Fruit fly (Drosophila melanogaster) whole organism, embryonic: ENCODE results near the gene CG13893.

Source experiments
- Asciz ChIP-seq: fragments of 200-800 bp; sonication (Bioruptor generic); optimal IDR thresholded peaks from 2 replicates; lab custom pipeline; 2017; ENCODE audit warnings: missing biosample characterization, mild to moderate bottlenecking, missing genetic modification characterization, missing genetic modification reagents
- BtbVII ChIP-seq: fragments of 200-800 bp; sonication (Bioruptor generic); optimal IDR thresholded peaks from 3 replicates; lab custom pipeline; 2017; ENCODE audit warnings: missing biosample characterization, mild to moderate bottlenecking, missing genetic modification characterization
- CG10366 ChIP-seq: fragments of 200-800 bp; sonication (Bioruptor generic); IDR thresholded peaks from 2 replicates; pipeline ENCODE4 v1.3.6; 2022; ENCODE audit warnings: missing biosample characterization, missing genetic modification characterization
- CG11398 ChIP-seq: fragments of 200-800 bp; sonication (Bioruptor generic); optimal IDR thresholded peaks from 2 replicates; lab custom pipeline; 2016; ENCODE audit warnings: missing biosample characterization, missing genetic modification characterization
- CG14441 ChIP-seq: fragments of 200-800 bp; sonication (Bioruptor generic); IDR thresholded peaks from 2 replicates; pipeline ENCODE4 v1.3.6; 2022; ENCODE audit warnings: missing biosample characterization, missing genetic modification characterization
- CG14667 ChIP-seq: fragments of 200-800 bp; sonication (Bioruptor generic); IDR thresholded peaks from 2 replicates; pipeline ENCODE4 v1.3.6; 2022; ENCODE audit warnings: missing biosample characterization, missing genetic modification characterization
- CG15011 ChIP-seq: fragments of 200-800 bp; sonication (Bioruptor generic); optimal IDR thresholded peaks from 3 replicates; lab custom pipeline; 2018; ENCODE audit warnings: missing biosample characterization, mild to moderate bottlenecking, missing genetic modification characterization
- CG15269 ChIP-seq: fragments of 200-800 bp; sonication (Bioruptor generic); optimal IDR thresholded peaks from 2 replicates; lab custom pipeline; 2018; ENCODE audit warnings: missing biosample characterization, mild to moderate bottlenecking, missing genetic modification characterization, moderate library complexity
- CG17612 ChIP-seq: fragments of 200-800 bp; sonication (Bioruptor generic); IDR thresholded peaks from 2 replicates; pipeline ENCODE4 v1.3.6; 2022; ENCODE audit warnings: missing biosample characterization, missing genetic modification characterization
- CG1832 ChIP-seq: fragments of 200-800 bp; sonication (Bioruptor generic); optimal IDR thresholded peaks from 2 replicates; lab custom pipeline; 2017; ENCODE audit warnings: missing biosample characterization, mild to moderate bottlenecking, missing genetic modification characterization, inconsistent platforms
- CG3407 ChIP-seq: fragments of 200-800 bp; sonication (Bioruptor generic); optimal IDR thresholded peaks from 2 replicates; lab custom pipeline; 2018; ENCODE audit warnings: missing biosample characterization, mild to moderate bottlenecking, missing genetic modification characterization
- CG3838 ChIP-seq: fragments of 200-800 bp; sonication (Bioruptor generic); optimal IDR thresholded peaks from 3 replicates; lab custom pipeline; 2016; ENCODE audit warnings: missing biosample characterization, missing genetic modification characterization
- CG5245 ChIP-seq: fragments of 200-800 bp; sonication (Bioruptor generic); optimal IDR thresholded peaks from 3 replicates; lab custom pipeline; 2016; ENCODE audit warnings: missing biosample characterization, missing genetic modification characterization
- CG6254 ChIP-seq: fragments of 200-800 bp; sonication (Bioruptor generic); optimal IDR thresholded peaks from 3 replicates; lab custom pipeline; 2017; ENCODE audit warnings: mild to moderate bottlenecking, missing biosample characterization, missing genetic modification reagents, missing genetic modification characterization
- CG6683 ChIP-seq: fragments of 200-800 bp; sonication (Bioruptor generic); optimal IDR thresholded peaks from 2 replicates; lab custom pipeline; 2017; ENCODE audit warnings: missing biosample characterization, mild to moderate bottlenecking, missing genetic modification characterization, missing genetic modification reagents
- CG6765 ChIP-seq: fragments of 200-800 bp; sonication (Bioruptor generic); optimal IDR thresholded peaks from 3 replicates; lab custom pipeline; 2017; ENCODE audit warnings: missing biosample characterization, mild to moderate bottlenecking, missing genetic modification characterization
- CG9215 ChIP-seq: fragments of 200-800 bp; sonication (Bioruptor generic); IDR thresholded peaks from 2 replicates; pipeline ENCODE4 v1.3.6; 2022; ENCODE audit warnings: missing biosample characterization, missing genetic modification characterization
- CG9817 ChIP-seq: fragments of 200-800 bp; sonication (Bioruptor generic); optimal IDR thresholded peaks from 2 replicates; lab custom pipeline; 2018; ENCODE audit warnings: missing biosample characterization, mild to moderate bottlenecking, missing genetic modification characterization, moderate library complexity
- CHES-1-like ChIP-seq: fragments of 200-800 bp; sonication (Bioruptor generic); optimal IDR thresholded peaks from 2 replicates; lab custom pipeline; 2016; ENCODE audit warnings: missing biosample characterization, missing genetic modification characterization
- Camta ChIP-seq: fragments of 200-800 bp; sonication (Bioruptor generic); optimal IDR thresholded peaks from 2 replicates; lab custom pipeline; 2016; ENCODE audit warnings: missing biosample characterization, missing genetic modification characterization
- CkIIα-i1 ChIP-seq: fragments of 200-800 bp; sonication (Bioruptor generic); IDR thresholded peaks from 2 replicates; pipeline ENCODE4 v1.3.6; 2022; ENCODE audit warnings: missing biosample characterization, missing genetic modification characterization
- Dek ChIP-seq: fragments of 200-800 bp; sonication (Bioruptor generic); optimal IDR thresholded peaks from 3 replicates; lab custom pipeline; 2019; ENCODE audit warnings: missing biosample characterization, mild to moderate bottlenecking, missing genetic modification characterization, moderate library complexity
- Dip3 ChIP-seq: fragments of 200-800 bp; sonication (Bioruptor generic); optimal IDR thresholded peaks from 3 replicates; lab custom pipeline; 2016; ENCODE audit warnings: missing biosample characterization, missing genetic modification characterization
- Doc2 ChIP-seq: fragments of 200-800 bp; sonication (Bioruptor generic); IDR thresholded peaks from 2 replicates; pipeline ENCODE4 v1.3.6; 2022; ENCODE audit warnings: missing biosample characterization, missing genetic modification characterization
- HHEX ChIP-seq: fragments of 200-800 bp; sonication (Bioruptor generic); optimal IDR thresholded peaks from 3 replicates; lab custom pipeline; 2017; ENCODE audit warnings: missing biosample characterization, mild to moderate bottlenecking, missing genetic modification characterization, missing genetic modification reagents
- Hey ChIP-seq: fragments of 200-800 bp; sonication (Bioruptor generic); optimal IDR thresholded peaks from 3 replicates; lab custom pipeline; 2018; ENCODE audit warnings: missing biosample characterization, mild to moderate bottlenecking, missing genetic modification characterization
- Hmr ChIP-seq: fragments of 200-800 bp; sonication (Bioruptor generic); optimal IDR thresholded peaks from 3 replicates; lab custom pipeline; 2017; ENCODE audit warnings: mild to moderate bottlenecking, missing biosample characterization, missing genetic modification reagents, missing genetic modification characterization
- Hr3 ChIP-seq: fragments of 200-800 bp; sonication (Bioruptor generic); optimal IDR thresholded peaks from 3 replicates; lab custom pipeline; 2016; ENCODE audit warnings: missing biosample characterization, missing genetic modification characterization
- Hr39 ChIP-seq: fragments of >200 bp; optimal IDR thresholded peaks from 2 replicates; lab custom pipeline; 2017
- Kr ChIP-seq: fragments of 200-800 bp; sonication (Bioruptor generic); optimal IDR thresholded peaks from 2 replicates; lab custom pipeline; 2017; ENCODE audit warnings: missing biosample characterization, mild to moderate bottlenecking, missing genetic modification characterization
- Side ChIP-seq: fragments of 200-800 bp; sonication (Bioruptor generic); optimal IDR thresholded peaks from 2 replicates; lab custom pipeline; 2016; ENCODE audit warnings: missing biosample characterization, missing genetic modification characterization
- YL-1 ChIP-seq: fragments of 200-800 bp; sonication (Bioruptor generic); optimal IDR thresholded peaks from 3 replicates; lab custom pipeline; 2017; ENCODE audit warnings: missing biosample characterization, mild to moderate bottlenecking, missing genetic modification characterization
- az2 ChIP-seq: fragments of 200-800 bp; sonication (Bioruptor generic); optimal IDR thresholded peaks from 3 replicates; lab custom pipeline; 2016; ENCODE audit warnings: missing biosample characterization, missing genetic modification characterization
- br ChIP-seq: fragments of >200 bp; optimal IDR thresholded peaks from 2 replicates; lab custom pipeline; 2017
- cato ChIP-seq: fragments of 200-800 bp; sonication (Bioruptor generic); optimal IDR thresholded peaks from 2 replicates; lab custom pipeline; 2016; ENCODE audit warnings: missing biosample characterization, missing genetic modification characterization, borderline replicate concordance
- crp ChIP-seq, 2 experiments: fragments of 200-800 bp; sonication (Bioruptor generic); optimal IDR thresholded peaks; 2 replicates in 1 of 2; 3 replicates in 1 of 2; lab custom pipeline; 2017; ENCODE audit warnings: missing biosample characterization in 2 of 2, missing genetic modification characterization in 2 of 2, mild to moderate bottlenecking in 1 of 2, moderate library complexity in 1 of 2
- cwo ChIP-seq: fragments of 200-800 bp; sonication (Bioruptor generic); optimal IDR thresholded peaks from 3 replicates; lab custom pipeline; 2017; ENCODE audit warnings: missing biosample characterization, missing genetic modification characterization, mild to moderate bottlenecking, moderate library complexity, missing genetic modification reagents
- danr ChIP-seq: fragments of 200-800 bp; sonication (Bioruptor generic); IDR thresholded peaks from 2 replicates; pipeline ENCODE4 v1.3.6; 2022; ENCODE audit warnings: missing biosample characterization, missing genetic modification characterization
- exex ChIP-seq: fragments of 200-800 bp; sonication (Bioruptor generic); optimal IDR thresholded peaks from 4 replicates; lab custom pipeline; 2018; ENCODE audit warnings: missing biosample characterization, mild to moderate bottlenecking, missing genetic modification characterization, moderate library complexity
- fd96Cb ChIP-seq: fragments of 200-800 bp; sonication (Bioruptor generic); optimal IDR thresholded peaks from 2 replicates; lab custom pipeline; 2018; ENCODE audit warnings: missing biosample characterization, mild to moderate bottlenecking, missing genetic modification characterization, moderate library complexity
- gce ChIP-seq: fragments of 200-800 bp; sonication (Bioruptor generic); IDR thresholded peaks from 3 replicates; pipeline ENCODE4 v1.3.6; 2022; ENCODE audit warnings: missing biosample characterization, missing genetic modification characterization
- gcm ChIP-seq: fragments of 200-800 bp; sonication (Bioruptor generic); optimal IDR thresholded peaks from 2 replicates; lab custom pipeline; 2019; ENCODE audit warnings: missing biosample characterization, mild to moderate bottlenecking, missing genetic modification characterization, moderate library complexity
- grau ChIP-seq: fragments of 200-800 bp; optimal IDR thresholded peaks from 3 replicates; lab custom pipeline; 2019; ENCODE audit warnings: missing biosample characterization, mild to moderate bottlenecking, missing genetic modification characterization, moderate library complexity
- hth ChIP-seq: fragments of >200 bp; optimal IDR thresholded peaks from 2 replicates; lab custom pipeline; 2017; ENCODE audit warnings: inconsistent platforms
- kni ChIP-seq: fragments of 200-800 bp; sonication (Bioruptor generic); optimal IDR thresholded peaks from 3 replicates; lab custom pipeline; 2017; ENCODE audit warnings: mild to moderate bottlenecking, missing biosample characterization, missing genetic modification reagents, missing genetic modification characterization
- phol ChIP-seq: fragments of 200-800 bp; sonication (Bioruptor generic); optimal IDR thresholded peaks from 3 replicates; lab custom pipeline; 2018; ENCODE audit warnings: missing biosample characterization, mild to moderate bottlenecking, missing genetic modification characterization, moderate library complexity
- pita ChIP-seq: fragments of 200-800 bp; sonication (Bioruptor generic); optimal IDR thresholded peaks from 2 replicates; lab custom pipeline; 2017; ENCODE audit warnings: missing biosample characterization, mild to moderate bottlenecking, missing genetic modification characterization
- tup ChIP-seq: fragments of 200-800 bp; sonication (Bioruptor generic); optimal IDR thresholded peaks from 2 replicates; lab custom pipeline; 2016; ENCODE audit warnings: missing biosample characterization, mild to moderate bottlenecking, missing genetic modification characterization, moderate library complexity
- unc-4 ChIP-seq: fragments of 200-800 bp; sonication (Bioruptor generic); IDR thresholded peaks from 2 replicates; pipeline ENCODE4 v1.3.6; 2022; ENCODE audit warnings: missing biosample characterization, missing genetic modification characterization; ENCODE audit not compliant: partially characterized antibody
- wek ChIP-seq: fragments of 200-800 bp; sonication (Bioruptor generic); optimal IDR thresholded peaks from 3 replicates; lab custom pipeline; 2018; ENCODE audit warnings: missing biosample characterization, mild to moderate bottlenecking, missing genetic modification characterization, moderate library complexity

The CG13893 gene

DNA sequence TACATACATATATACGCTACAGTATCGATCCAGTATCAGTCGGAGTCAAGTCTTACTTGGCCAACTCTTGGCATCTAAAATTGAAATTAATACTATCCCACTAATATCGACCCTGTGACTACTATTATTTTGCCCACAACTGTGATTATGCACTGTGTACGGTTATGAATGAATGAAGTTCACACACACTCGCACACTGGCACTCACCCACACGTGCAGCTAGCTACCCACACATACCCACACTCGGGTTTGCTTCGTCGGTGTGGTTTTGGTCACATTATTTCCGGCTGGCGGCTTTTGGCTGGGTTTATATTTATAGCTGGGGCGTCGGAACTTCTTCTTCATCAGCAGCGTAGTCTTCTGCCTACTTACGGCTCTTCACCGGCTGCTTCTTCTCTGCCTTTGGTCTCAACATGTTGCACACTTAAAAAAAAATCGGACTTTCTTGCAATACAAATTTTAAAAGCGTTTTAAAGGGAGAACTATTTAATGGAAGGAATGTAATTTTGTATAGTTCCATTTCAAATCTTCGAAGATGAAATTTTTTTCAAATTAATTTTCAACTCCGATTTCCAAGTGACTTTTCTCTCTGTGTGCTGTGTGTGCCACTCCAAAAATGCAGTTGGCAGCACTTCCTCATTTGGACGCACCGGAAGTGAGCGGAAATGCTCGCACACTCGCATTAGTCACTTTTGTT is 30.7 kb upstream of the CG13893 start (continued):
- TF ChIP-seq BtbVII (GFP tag; lab: Kevin White, UChicago), result peak; percentile 69
- no peak for TF ChIP-seq br
- TF ChIP-seq phol, result peak; percentile 94
- peak; percentile 85 for TF ChIP-seq Side
- TF ChIP-seq CG6683, result peak; percentile 53
- no peak for TF ChIP-seq exex
- peak; percentile 71 for TF ChIP-seq CkIIα-i1 (GFP tag; lab: Robert Waterston, UW)
- TF ChIP-seq hth, result no peak
- TF ChIP-seq CG17612 (GFP tag; lab: Robert Waterston, UW), result peak; percentile 59
- no peak for TF ChIP-seq Kr (GFP tag; lab: Kevin White, UChicago)
- TF ChIP-seq cwo (GFP tag; lab: Kevin White, UChicago), result peak; percentile 39
- peak; percentile 85 for TF ChIP-seq grau (tag; lab: Kevin White, UChicago)
- peak; percentile 91 for TF ChIP-seq CG10366 (GFP tag; lab: Robert Waterston, UW)
- TF ChIP-seq wek (GFP tag; lab: Kevin White, UChicago), result peak; percentile 73
- TF ChIP-seq Asciz (GFP tag; lab: Kevin White, UChicago), result peak; percentile 92
- TF ChIP-seq unc-4 (GFP tag; lab: Robert Waterston, UW), result no peak
- TF ChIP-seq CG15011, result peak; percentile 73
- TF ChIP-seq Hr3 (GFP tag; lab: Kevin White, UChicago), result peak; percentile 90
- TF ChIP-seq CG6254 (GFP tag; lab: Kevin White, UChicago), result peak; percentile 86
- TF ChIP-seq Hr39 (lab: Kevin White, UChicago), result no peak
- peak; percentile 68 for TF ChIP-seq CG9215 (GFP tag; lab: Robert Waterston, UW)
- peak; percentile 89 for TF ChIP-seq CG5245 (GFP tag; lab: Kevin White, UChicago)
- TF ChIP-seq tup (GFP tag; lab: Kevin White, UChicago), result peak; percentile 73
- TF ChIP-seq CG9817 (tag; lab: Kevin White, UChicago), result peak; percentile 84
- TF ChIP-seq gcm (GFP tag; lab: Kevin White, UChicago), result peak; percentile 91
- peak; percentile 90 for TF ChIP-seq cato (GFP tag; lab: Kevin White, UChicago)
- TF ChIP-seq CG14441 (GFP tag; lab: Robert Waterston, UW), result peak; percentile 87
- TF ChIP-seq CG3838 (GFP tag; lab: Kevin White, UChicago), result peak; percentile 68
- peak; percentile 92 for TF ChIP-seq gce (GFP tag; lab: Robert Waterston, UW)
- peak; percentile 83 for TF ChIP-seq CG14667 (GFP tag; lab: Robert Waterston, UW)
- TF ChIP-seq az2 (GFP tag; lab: Kevin White, UChicago), result peak; percentile 93
- peak; percentile 85 for TF ChIP-seq CG15269 (tag; lab: Kevin White, UChicago)
- TF ChIP-seq Dek (tag; lab: Kevin White, UChicago), result peak; percentile 82
- TF ChIP-seq Dip3 (GFP tag; lab: Kevin White, UChicago), result peak; percentile 77
- TF ChIP-seq fd96Cb (tag; lab: Kevin White, UChicago), result peak; percentile 94
- no peak for TF ChIP-seq CG1832 (GFP tag; lab: Kevin White, UChicago)
- TF ChIP-seq Hmr (GFP tag; lab: Kevin White, UChicago), result peak; percentile 71
- TF ChIP-seq CHES-1-like (GFP tag; lab: Kevin White, UChicago), result peak; percentile 91
- peak; percentile 74 for TF ChIP-seq HHEX (GFP tag; lab: Kevin White, UChicago)
- peak; percentile 59 for TF ChIP-seq Hey (tag; lab: Kevin White, UChicago)
- TF ChIP-seq CG11398 (GFP tag; lab: Kevin White, UChicago), result peak; percentile 89
- peak; percentile 72 for TF ChIP-seq kni (GFP tag; lab: Kevin White, UChicago)
- TF ChIP-seq YL-1 (GFP tag; lab: Kevin White, UChicago), result peak; percentile 69
- TF ChIP-seq Doc2 (GFP tag; lab: Robert Waterston, UW), result peak; percentile 28; the same call in 1 of the 2 replicates
- TF ChIP-seq pita (GFP tag; lab: Kevin White, UChicago), result no peak
- peak in 1 of 2 experiments; percentile 56 for TF ChIP-seq crp (GFP tag; optimal IDR thresholded peaks at IDR 0.05; lab: Kevin White, UChicago)
- peak; percentile 93 for TF ChIP-seq Camta
- peak; percentile 64 for TF ChIP-seq CG6765 (GFP tag; lab: Kevin White, UChicago)
- peak; percentile 90 for TF ChIP-seq CG3407
- peak; percentile 82 for TF ChIP-seq danr
